Worm (Caenorhabditis elegans): ENCODE measurements around the gene ger-1.

ger-1 gene

DNA sequence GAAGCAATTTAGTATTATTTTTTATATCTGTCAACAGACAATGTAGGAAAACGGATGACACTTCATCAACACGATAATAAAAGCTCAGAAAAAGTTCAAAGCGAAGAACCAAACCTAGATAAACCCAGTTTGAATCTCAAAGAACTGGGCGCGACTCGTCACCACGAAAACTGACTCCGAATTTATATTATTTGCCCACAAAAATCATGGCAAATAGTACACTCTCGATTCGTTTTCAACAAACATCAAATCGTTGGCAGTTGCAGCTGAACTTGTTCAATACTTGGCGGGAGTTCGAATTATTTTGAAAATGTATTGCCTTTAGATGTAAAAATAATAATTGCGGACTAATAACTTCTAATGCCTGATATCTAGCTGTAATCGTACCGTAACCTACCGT, 15.8 kb upstream of the ger-1 start:
- TF ChIP-seq K12H6.12 (tag; optimal IDR thresholded peaks at IDR 0.05): no peak
- no peak for TF ChIP-seq aptf-2 (GFP tag; conservative IDR thresholded peaks at IDR 0.05)
- no peak for TF ChIP-seq rcor-1 (GFP tag; IDR thresholded peaks at IDR 0.05)
- TF ChIP-seq zim-3 (tag; optimal IDR thresholded peaks at IDR 0.05): no peak
- no peak for TF ChIP-seq efl-1 (GFP tag; optimal IDR thresholded peaks at IDR 0.05)
- TF ChIP-seq lin-54 (GFP tag; optimal IDR thresholded peaks at IDR 0.05): no peak
- no peak for TF ChIP-seq zfh-2 (GFP tag; conservative IDR thresholded peaks at IDR 0.05)
- TF ChIP-seq F57A8.1 (GFP tag; optimal IDR thresholded peaks at IDR 0.05): no peak
- no peak for TF ChIP-seq ztf-28 (GFP tag; IDR thresholded peaks at IDR 0.05)
- no peak for TF ChIP-seq C06A6.2 (GFP tag; conservative IDR thresholded peaks at IDR 0.05)
- no peak for TF ChIP-seq rpc-1 (optimal IDR thresholded peaks at IDR 0.05)
- no peak for TF ChIP-seq rpc-1 (tag; optimal IDR thresholded peaks at IDR 0.05)
- TF ChIP-seq attf-5 (GFP tag; optimal IDR thresholded peaks at IDR 0.05): no peak
- no peak for TF ChIP-seq attf-6 (GFP tag; IDR thresholded peaks at IDR 0.05)
- TF ChIP-seq F37B4.10 (GFP tag; IDR thresholded peaks at IDR 0.05): no peak
- no peak for TF ChIP-seq gei-17 (GFP tag; optimal IDR thresholded peaks at IDR 0.05)
- TF ChIP-seq mel-28 (tag; optimal IDR thresholded peaks at IDR 0.05; ENCODE audit: borderline replicate concordance): no peak
- TF ChIP-seq tlf-1 (GFP tag; optimal IDR thresholded peaks at IDR 0.05): no peak
- no peak for TF ChIP-seq sdz-38 (tag; optimal IDR thresholded peaks at IDR 0.05)

DNA sequence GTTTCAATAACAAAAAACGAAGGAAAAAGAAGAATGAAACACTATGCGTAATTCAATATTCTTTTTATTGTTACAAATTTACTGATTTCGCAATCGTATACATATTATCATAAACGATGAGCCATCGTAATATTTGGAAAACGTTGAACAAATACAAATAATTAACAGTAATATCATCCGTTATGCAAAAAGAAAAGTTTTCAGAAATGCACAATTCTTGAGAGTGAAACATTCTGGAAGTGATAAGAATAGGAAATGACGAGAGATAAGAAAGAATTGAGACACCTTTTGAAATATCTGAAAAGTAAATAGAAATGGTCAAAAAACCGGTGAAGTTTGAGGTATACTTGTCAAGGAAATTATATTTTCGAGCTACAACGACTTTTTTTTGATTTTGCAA, 14.2 kb upstream of the ger-1 start:
- TF ChIP-seq nhr-80 (tag; optimal IDR thresholded peaks at IDR 0.05) (peak; percentile 41), tlf-1 (GFP tag; optimal IDR thresholded peaks at IDR 0.05) (no peak), unc-62 (GFP tag; optimal IDR thresholded peaks at IDR 0.05) (peak; percentile 1)

DNA sequence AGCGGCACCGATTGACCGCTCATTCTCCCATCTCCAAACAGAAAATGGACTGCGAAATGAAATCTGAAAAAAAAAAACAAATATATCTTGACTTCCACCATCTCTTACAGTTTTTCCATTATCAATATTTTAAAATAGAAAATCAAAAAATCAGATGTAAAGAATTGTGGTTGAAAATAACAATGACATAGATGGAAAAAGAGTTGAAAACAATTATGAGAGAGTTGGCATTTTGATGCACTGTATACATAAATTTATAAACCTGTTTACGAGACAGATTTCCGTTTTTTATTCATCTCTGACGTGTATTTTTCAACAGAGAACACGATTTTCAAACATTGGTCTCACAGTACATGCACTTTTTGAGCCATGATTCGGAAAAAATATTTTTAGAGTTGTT, 13.4 kb upstream of the ger-1 start, which contains the start of gene ZK418.7:
Gene ZK418.7 (minus strand): TSS at position 101 of the 400 bp plus-strand sequence.
- TF ChIP-seq snpc-1.1 (tag; optimal IDR thresholded peaks at IDR 0.05; ENCODE audit: insufficient read depth): no peak
- TF ChIP-seq F22D6.2 (tag; optimal IDR thresholded peaks at IDR 0.05): no peak
- no peak for TF ChIP-seq attf-3 (GFP tag; conservative IDR thresholded peaks at IDR 0.05)

DNA sequence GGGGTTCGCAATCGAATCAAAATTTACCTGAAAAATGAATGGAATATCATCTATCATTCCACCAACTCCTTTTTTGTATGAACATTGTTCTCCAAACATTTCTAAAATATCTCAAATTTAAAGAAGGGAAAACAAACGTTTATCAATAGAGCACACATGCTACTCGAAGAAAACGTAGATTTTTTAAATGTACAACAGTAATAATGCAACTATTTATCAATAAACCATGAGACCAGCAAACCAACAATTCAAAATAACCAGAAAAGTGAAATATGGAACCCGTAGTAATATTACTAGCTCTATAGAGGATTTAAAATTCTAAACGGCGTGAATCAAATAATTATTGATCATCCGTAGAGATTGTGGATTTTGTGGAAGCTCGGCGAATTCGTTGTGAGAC, 11.5 kb upstream of the ger-1 start, which contains the start of gene ZK418.6:
Gene ZK418.6 (minus strand): TSS at position 101 of the 400 bp plus-strand sequence.
- TF ChIP-seq tlf-1 (GFP tag; optimal IDR thresholded peaks at IDR 0.05) (no peak), ztf-18 (tag; optimal IDR thresholded peaks at IDR 0.05) (no peak), tbp1 (GFP tag; optimal IDR thresholded peaks at IDR 0.05) (no peak), nhr-80 (tag; optimal IDR thresholded peaks at IDR 0.05) (no peak), B0336.3 (GFP tag; IDR thresholded peaks at IDR 0.05) (no peak), ekl-4 (GFP tag; IDR thresholded peaks at IDR 0.05) (no peak), rpc-1 (optimal IDR thresholded peaks at IDR 0.05) (no peak), rpc-1 (tag; optimal IDR thresholded peaks at IDR 0.05) (no peak), ztf-28 (GFP tag; IDR thresholded peaks at IDR 0.05) (no peak), F57C9.4 (tag; optimal IDR thresholded peaks at IDR 0.05) (no peak)

DNA sequence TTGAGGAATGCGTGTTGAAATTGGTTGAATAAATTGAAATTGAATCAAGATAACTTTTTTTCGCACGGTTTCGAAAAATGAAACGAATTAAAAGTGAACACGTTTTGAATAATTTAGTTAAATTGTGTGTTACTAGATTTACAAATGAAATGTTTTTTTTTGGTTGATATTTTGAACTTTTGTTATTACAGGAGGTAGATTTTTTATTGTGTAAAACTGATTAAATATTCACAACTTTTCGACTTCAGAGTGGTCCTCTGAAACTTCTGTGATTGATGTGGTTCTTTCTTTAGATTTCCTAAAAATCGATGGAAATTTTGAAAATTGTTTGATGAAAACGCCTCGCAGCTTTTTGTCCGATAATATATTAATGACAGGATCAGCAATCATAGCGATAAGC, 9.1 kb upstream of the ger-1 start, which contains the start of gene ZK418.13:
Gene ZK418.13 (minus strand): TSS at position 101 of the 400 bp plus-strand sequence.
- TF ChIP-seq ztf-22 (GFP tag; optimal IDR thresholded peaks at IDR 0.05): no peak
- no peak for TF ChIP-seq mes-4 (tag; optimal IDR thresholded peaks at IDR 0.05)
- TF ChIP-seq nfya-2 (GFP tag; IDR thresholded peaks at IDR 0.05): no peak
- no peak for TF ChIP-seq lin-26 (GFP tag; IDR thresholded peaks at IDR 0.05)

All from whole organism, young adult.